Fruit fly (Drosophila melanogaster) S2 (cell line): ENCODE measurements around the gene Cad87A.

Source experiments
- CG8478 ChIP-seq: fragments of >200 bp; optimal IDR thresholded peaks from 2 replicates; lab custom pipeline; 2018
- CTCF ChIP-seq, 2 experiments: fragments of >200 bp; optimal IDR thresholded peaks; 2 replicates each; lab custom pipeline; 2018

DNA sequence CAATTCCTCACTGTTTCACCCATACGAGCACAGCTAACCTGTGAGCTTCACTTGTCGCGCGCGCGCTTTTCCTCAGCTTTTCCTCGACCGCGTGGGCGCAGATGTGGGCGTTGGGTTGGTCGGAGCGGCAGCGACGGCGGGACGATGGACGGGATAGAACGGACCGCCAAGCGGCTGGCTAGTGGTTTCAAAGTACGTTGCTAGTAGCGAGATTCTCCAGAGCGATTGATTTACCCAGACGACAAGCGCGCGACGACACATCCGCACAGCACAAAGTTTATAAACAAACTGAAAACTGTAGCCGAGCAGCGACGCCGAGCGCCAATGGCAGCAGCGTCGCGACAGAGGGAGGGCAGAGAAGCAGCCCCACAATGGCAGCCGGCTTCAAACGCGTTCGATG lies 79.8 kb downstream of the Cad87A start, which contains the start of gene CG6959:
- TF ChIP-seq CG8478 (lab: Kevin White, UChicago) = no peak
- TF ChIP-seq CTCF (optimal IDR thresholded peaks at IDR 0.05; lab: Kevin White, UChicago) = no peak
